Fruit fly (Drosophila melanogaster): ENCODE measurements around the gene Usp32.

dm6 chr3L:19848080-19848479 lies 22.9 kb upstream of the Usp32 start:
- TF ChIP-seq NC2β (GFP tag; optimal IDR thresholded peaks at IDR 0.05): no peak
- no peak for TF ChIP-seq Ada2b (GFP tag; IDR thresholded peaks at IDR 0.05)
- no peak for TF ChIP-seq sens-2 (GFP tag; IDR thresholded peaks at IDR 0.05)

Data from whole organism, embryonic.